Fruit fly (Drosophila melanogaster) whole organism, embryonic: ENCODE measurements around the gene CG42585.
A peak's percentile ranks its signal among the peaks of the same experiment; 100 is the strongest.

Source experiments
- Aef1 ChIP-seq: fragments of 200-800 bp; sonication (Bioruptor generic); IDR thresholded peaks from 3 replicates; pipeline ENCODE4 v1.3.6; 2022; ENCODE audit warnings: missing biosample characterization, missing genetic modification characterization
- B-H1 ChIP-seq: fragments of 200-800 bp; sonication (Bioruptor generic); IDR thresholded peaks from 3 replicates; pipeline ENCODE4 v1.3.6; 2022; ENCODE audit warnings: missing biosample characterization, missing genetic modification characterization
- Bdp1 ChIP-seq: fragments of 200-800 bp; sonication (Bioruptor generic); optimal IDR thresholded peaks from 3 replicates; lab custom pipeline; 2016; ENCODE audit warnings: missing biosample characterization, missing genetic modification characterization
- CG11085 ChIP-seq: fragments of 200-800 bp; sonication (Bioruptor generic); IDR thresholded peaks from 2 replicates; pipeline ENCODE4 v1.3.6; 2022; ENCODE audit warnings: missing biosample characterization, missing genetic modification characterization
- CG11695 ChIP-seq: fragments of 200-800 bp; sonication (Bioruptor generic); IDR thresholded peaks from 3 replicates; pipeline ENCODE4 v1.3.6; 2022; ENCODE audit warnings: missing biosample characterization, missing genetic modification characterization
- CG12942 ChIP-seq: fragments of 200-800 bp; sonication (Bioruptor generic); optimal IDR thresholded peaks from 3 replicates; lab custom pipeline; 2016; ENCODE audit warnings: missing biosample characterization, missing genetic modification characterization
- CG13123 ChIP-seq: fragments of 200-800 bp; sonication (Bioruptor generic); optimal IDR thresholded peaks from 2 replicates; lab custom pipeline; 2016; ENCODE audit warnings: missing biosample characterization, missing genetic modification characterization
- CG14050 ChIP-seq: fragments of 200-800 bp; sonication (Bioruptor generic); IDR thresholded peaks from 3 replicates; pipeline ENCODE4 v1.3.6; 2022; ENCODE audit warnings: missing biosample characterization, missing genetic modification characterization
- CG14710 ChIP-seq: fragments of 200-800 bp; sonication (Bioruptor generic); optimal IDR thresholded peaks from 3 replicates; lab custom pipeline; 2019; ENCODE audit warnings: missing biosample characterization, mild to moderate bottlenecking, missing genetic modification characterization, moderate library complexity
- CG17359 ChIP-seq: fragments of 200-800 bp; sonication (Bioruptor generic); optimal IDR thresholded peaks from 3 replicates; lab custom pipeline; 2018; ENCODE audit warnings: missing biosample characterization, mild to moderate bottlenecking, missing genetic modification characterization, moderate library complexity
- CG17385 ChIP-seq: fragments of 200-800 bp; sonication (Bioruptor generic); optimal IDR thresholded peaks from 3 replicates; lab custom pipeline; 2018; ENCODE audit warnings: missing biosample characterization, mild to moderate bottlenecking, missing genetic modification characterization
- CG18262 ChIP-seq: fragments of 200-800 bp; optimal IDR thresholded peaks from 3 replicates; lab custom pipeline; 2019; ENCODE audit warnings: missing biosample characterization, mild to moderate bottlenecking, missing genetic modification characterization, moderate library complexity
- CG18764 ChIP-seq: fragments of 200-800 bp; sonication (Bioruptor generic); optimal IDR thresholded peaks from 3 replicates; lab custom pipeline; 2016; ENCODE audit warnings: missing biosample characterization, missing genetic modification characterization
- CG2202 ChIP-seq: fragments of 200-800 bp; sonication (Bioruptor generic); optimal IDR thresholded peaks from 2 replicates; lab custom pipeline; 2018; ENCODE audit warnings: missing biosample characterization, mild to moderate bottlenecking, missing genetic modification characterization
- CG30020 ChIP-seq: fragments of 200-800 bp; optimal IDR thresholded peaks from 2 replicates; lab custom pipeline; 2019; ENCODE audit warnings: missing biosample characterization, mild to moderate bottlenecking, missing genetic modification characterization, moderate library complexity
- CG31388 ChIP-seq: fragments of 200-800 bp; sonication (Bioruptor generic); optimal IDR thresholded peaks from 2 replicates; lab custom pipeline; 2016; ENCODE audit warnings: missing biosample characterization, missing genetic modification characterization
- CG3281 ChIP-seq: fragments of 200-800 bp; sonication (Bioruptor generic); optimal IDR thresholded peaks from 3 replicates; lab custom pipeline; 2017; ENCODE audit warnings: missing biosample characterization, mild to moderate bottlenecking, missing genetic modification characterization
- CG34224 ChIP-seq: fragments of 200-800 bp; sonication (Bioruptor generic); IDR thresholded peaks from 3 replicates; pipeline ENCODE4 v1.3.6; 2022; ENCODE audit warnings: missing biosample characterization, missing genetic modification characterization; ENCODE audit not compliant: partially characterized antibody
- CG3995 ChIP-seq: fragments of 200-800 bp; sonication (Bioruptor generic); optimal IDR thresholded peaks from 3 replicates; lab custom pipeline; 2016; ENCODE audit warnings: missing biosample characterization, missing genetic modification characterization
- CG4424 ChIP-seq: fragments of 200-800 bp; sonication (Bioruptor generic); optimal IDR thresholded peaks from 3 replicates; lab custom pipeline; 2016; ENCODE audit warnings: missing biosample characterization, missing genetic modification characterization
- CG8281 ChIP-seq: fragments of 200-800 bp; sonication (Bioruptor generic); optimal IDR thresholded peaks from 2 replicates; lab custom pipeline; 2018; ENCODE audit warnings: missing biosample characterization, mild to moderate bottlenecking, missing genetic modification characterization, moderate library complexity
- CG9727 ChIP-seq: fragments of 200-800 bp; sonication (Bioruptor generic); optimal IDR thresholded peaks from 3 replicates; lab custom pipeline; 2017; ENCODE audit warnings: missing biosample characterization, mild to moderate bottlenecking, missing genetic modification characterization
- CTCF ChIP-seq: fragments of 200-800 bp; sonication (Bioruptor generic); optimal IDR thresholded peaks from 2 replicates; lab custom pipeline; 2017; ENCODE audit warnings: missing biosample characterization, mild to moderate bottlenecking, missing genetic modification characterization, moderate library complexity
- CoRest ChIP-seq: fragments of 200-800 bp; sonication (Bioruptor generic); optimal IDR thresholded peaks from 3 replicates; lab custom pipeline; 2018; ENCODE audit warnings: missing biosample characterization, mild to moderate bottlenecking, missing genetic modification characterization, moderate library complexity
- Doc2 ChIP-seq: fragments of 200-800 bp; sonication (Bioruptor generic); IDR thresholded peaks from 2 replicates; pipeline ENCODE4 v1.3.6; 2022; ENCODE audit warnings: missing biosample characterization, missing genetic modification characterization
- Drgx ChIP-seq: fragments of 200-800 bp; sonication (Bioruptor generic); IDR thresholded peaks from 2 replicates; pipeline ENCODE4 v1.3.6; 2022; ENCODE audit warnings: missing biosample characterization, missing genetic modification characterization
- E2f2 ChIP-seq: fragments of 200-800 bp; sonication (Bioruptor generic); IDR thresholded peaks from 2 replicates; pipeline ENCODE4 v1.3.6; 2022; ENCODE audit warnings: missing biosample characterization, missing genetic modification characterization
- Gug ChIP-seq: fragments of 200-800 bp; sonication (Bioruptor generic); IDR thresholded peaks from 4 replicates; pipeline ENCODE4 v1.3.6; 2022; ENCODE audit warnings: missing biosample characterization, missing genetic modification characterization
- Hand ChIP-seq: fragments of 200-800 bp; sonication (Bioruptor generic); optimal IDR thresholded peaks from 2 replicates; lab custom pipeline; 2017; ENCODE audit warnings: mild to moderate bottlenecking, missing biosample characterization, missing genetic modification reagents, missing genetic modification characterization
- Hey ChIP-seq: fragments of 200-800 bp; sonication (Bioruptor generic); optimal IDR thresholded peaks from 3 replicates; lab custom pipeline; 2018; ENCODE audit warnings: missing biosample characterization, mild to moderate bottlenecking, missing genetic modification characterization
- Kr ChIP-seq: fragments of 200-800 bp; sonication (Bioruptor generic); optimal IDR thresholded peaks from 2 replicates; lab custom pipeline; 2017; ENCODE audit warnings: missing biosample characterization, mild to moderate bottlenecking, missing genetic modification characterization
- Mrtf ChIP-seq: fragments of 200-800 bp; sonication (Bioruptor generic); IDR thresholded peaks from 3 replicates; pipeline ENCODE4 v1.3.6; 2022; ENCODE audit warnings: missing biosample characterization, missing genetic modification characterization
- PHDP ChIP-seq: fragments of 200-800 bp; sonication (Bioruptor generic); optimal IDR thresholded peaks from 3 replicates; lab custom pipeline; 2018; ENCODE audit warnings: missing biosample characterization, mild to moderate bottlenecking, missing genetic modification characterization, moderate library complexity
- Side ChIP-seq: fragments of 200-800 bp; sonication (Bioruptor generic); optimal IDR thresholded peaks from 2 replicates; lab custom pipeline; 2016; ENCODE audit warnings: missing biosample characterization, missing genetic modification characterization
- Sin3A ChIP-seq: fragments of >200 bp; optimal IDR thresholded peaks from 2 replicates; lab custom pipeline; 2018
- Sox100B ChIP-seq: fragments of 200-800 bp; sonication (Bioruptor generic); optimal IDR thresholded peaks from 3 replicates; lab custom pipeline; 2018; ENCODE audit warnings: missing biosample characterization, mild to moderate bottlenecking, missing genetic modification characterization
- Taf1 ChIP-seq: fragments of 200-800 bp; sonication (Bioruptor generic); IDR thresholded peaks from 2 replicates; pipeline ENCODE4 v1.3.6; 2022; ENCODE audit warnings: missing biosample characterization, missing genetic modification characterization
- ap ChIP-seq: fragments of 200-800 bp; sonication (Bioruptor generic); IDR thresholded peaks from 2 replicates; pipeline ENCODE4 v1.3.6; 2022; ENCODE audit warnings: missing biosample characterization, missing genetic modification characterization
- bab2 ChIP-seq: fragments of 200-800 bp; sonication (Bioruptor generic); optimal IDR thresholded peaks from 2 replicates; lab custom pipeline; 2016; ENCODE audit warnings: missing biosample characterization, missing genetic modification characterization
- cato ChIP-seq: fragments of 200-800 bp; sonication (Bioruptor generic); optimal IDR thresholded peaks from 2 replicates; lab custom pipeline; 2016; ENCODE audit warnings: missing biosample characterization, missing genetic modification characterization, borderline replicate concordance
- eve ChIP-seq, 2 experiments: fragments of >200 bp; optimal IDR thresholded peaks; 2 replicates each; lab custom pipeline; 2017; ENCODE audit warnings: missing biosample characterization in 2 of 2, missing genetic modification characterization in 2 of 2
- gem ChIP-seq: fragments of 200-800 bp; sonication (Bioruptor generic); optimal IDR thresholded peaks from 2 replicates; lab custom pipeline; 2019; ENCODE audit warnings: missing biosample characterization, mild to moderate bottlenecking, missing genetic modification characterization, moderate library complexity
- grn ChIP-seq: fragments of 200-800 bp; sonication (Bioruptor generic); optimal IDR thresholded peaks from 3 replicates; lab custom pipeline; 2017; ENCODE audit warnings: missing biosample characterization, missing genetic modification characterization
- ken ChIP-seq: fragments of 200-800 bp; sonication (Bioruptor generic); IDR thresholded peaks from 3 replicates; pipeline ENCODE4 v1.3.6; 2022; ENCODE audit warnings: missing biosample characterization, missing genetic modification characterization
- lmd ChIP-seq: fragments of 200-800 bp; sonication (Bioruptor generic); IDR thresholded peaks from 2 replicates; pipeline ENCODE4 v1.3.6; 2022; ENCODE audit warnings: missing biosample characterization, missing genetic modification characterization
- lov ChIP-seq, 2 experiments: fragments of 200-800 bp in 1 of 2; fragments of >200 bp in 1 of 2; sonication (Bioruptor generic) in 1 of 2; IDR thresholded peaks in 1 of 2; optimal IDR thresholded peaks in 1 of 2; 2 replicates in 1 of 2; 3 replicates in 1 of 2; pipeline versions ENCODE4 v1.3.6 to Lab custom; 2017 to 2022; ENCODE audit warnings: missing biosample characterization in 1 of 2, missing genetic modification characterization in 1 of 2
- maf-S ChIP-seq: fragments of 200-800 bp; sonication (Bioruptor generic); optimal IDR thresholded peaks from 2 replicates; lab custom pipeline; 2016; ENCODE audit warnings: missing biosample characterization, missing genetic modification characterization
- pho ChIP-seq: fragments of 200-800 bp; sonication (Bioruptor generic); optimal IDR thresholded peaks from 2 replicates; lab custom pipeline; 2016; ENCODE audit warnings: missing biosample characterization, missing genetic modification characterization
- ro ChIP-seq: fragments of 200-800 bp; sonication (Bioruptor generic); IDR thresholded peaks from 2 replicates; pipeline ENCODE4 v1.3.6; 2022; ENCODE audit warnings: missing biosample characterization, missing genetic modification characterization
- tin ChIP-seq: fragments of 200-800 bp; sonication (Bioruptor generic); optimal IDR thresholded peaks from 3 replicates; lab custom pipeline; 2016; ENCODE audit warnings: missing biosample characterization, missing genetic modification characterization
- trem ChIP-seq: fragments of 200-800 bp; optimal IDR thresholded peaks from 3 replicates; lab custom pipeline; 2019; ENCODE audit warnings: missing biosample characterization, mild to moderate bottlenecking, missing genetic modification characterization, moderate library complexity
- tup ChIP-seq: fragments of 200-800 bp; sonication (Bioruptor generic); optimal IDR thresholded peaks from 2 replicates; lab custom pipeline; 2016; ENCODE audit warnings: missing biosample characterization, mild to moderate bottlenecking, missing genetic modification characterization, moderate library complexity
- wek ChIP-seq: fragments of 200-800 bp; sonication (Bioruptor generic); optimal IDR thresholded peaks from 3 replicates; lab custom pipeline; 2018; ENCODE audit warnings: missing biosample characterization, mild to moderate bottlenecking, missing genetic modification characterization, moderate library complexity

The CG42585 gene

DNA sequence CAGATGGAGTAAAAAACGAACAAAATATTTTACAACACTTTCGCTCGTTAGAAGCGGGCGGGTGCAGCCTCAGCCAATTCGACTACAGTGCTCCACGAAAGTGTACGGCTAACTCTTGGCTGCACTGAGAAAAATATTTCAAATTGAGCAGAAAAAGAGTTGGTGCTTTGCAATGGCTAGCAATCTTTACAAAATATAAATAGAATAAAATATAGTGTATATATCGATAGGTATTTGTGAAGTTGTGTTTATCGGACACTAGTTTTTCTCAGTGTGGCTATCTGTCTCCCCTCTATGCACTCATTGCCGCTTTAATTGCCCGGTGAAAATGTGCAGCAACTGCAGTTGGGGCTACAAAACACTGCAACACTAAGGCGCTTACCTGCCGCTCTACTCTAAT is 38.2 kb upstream of the CG42585 start:
- TF ChIP-seq Hey (tag; lab: Kevin White, UChicago) (no peak), CG18764 (GFP tag; lab: Kevin White, UChicago) (no peak), CG11695 (GFP tag; lab: Robert Waterston, UW) (0 out of 3 replicates have a peak, but pooled peaks have one; percentile 29), Mrtf (GFP tag; lab: Robert Waterston, UW) (no peak), eve (GFP tag; optimal IDR thresholded peaks at IDR 0.05; lab: Kevin White, UChicago) (no peak), ap (GFP tag; lab: Robert Waterston, UW) (peak; percentile 54), CG4424 (no peak), tin (GFP tag; lab: Kevin White, UChicago) (peak; percentile 73), CG17385 (peak; percentile 37), E2f2 (GFP tag; lab: Robert Waterston, UW) (peak; percentile 39; the same call in 1 of the 2 replicates), Kr (no peak), CG34224 (GFP tag; lab: Robert Waterston, UW) (no peak), maf-S (GFP tag; lab: Kevin White, UChicago) (no peak), pho (GFP tag; lab: Kevin White, UChicago) (no peak), ro (GFP tag; lab: Robert Waterston, UW) (no peak; the same call in 1 of the 2 replicates), CoRest (peak; percentile 57), B-H1 (GFP tag; lab: Robert Waterston, UW) (no peak), Drgx (GFP tag; lab: Robert Waterston, UW) (no peak), CG3995 (no peak), CG30020 (tag; lab: Kevin White, UChicago) (no peak), CG11085 (GFP tag; lab: Robert Waterston, UW) (no peak), CG9727 (GFP tag; lab: Kevin White, UChicago) (peak; percentile 61), cato (GFP tag; lab: Kevin White, UChicago) (no peak), Side (no peak), CG13123 (GFP tag; lab: Kevin White, UChicago) (no peak), CG12942 (peak; percentile 18), Doc2 (no peak), ken (GFP tag; lab: Robert Waterston, UW) (peak; percentile 61; the same call in 2 of the 3 replicates), lov (optimal IDR thresholded peaks at IDR 0.05; lab: Kevin White, UChicago) (no peak), lov (GFP tag; IDR thresholded peaks at IDR 0.05; lab: Robert Waterston, UW) (no peak), lmd (GFP tag; lab: Robert Waterston, UW) (peak; percentile 61), tup (GFP tag; lab: Kevin White, UChicago) (no peak), CG14710 (tag; lab: Kevin White, UChicago) (no peak), wek (GFP tag; lab: Kevin White, UChicago) (peak; percentile 3), CG18262 (tag; lab: Kevin White, UChicago) (no peak), Bdp1 (no peak), CG17359 (tag; lab: Kevin White, UChicago) (no peak), trem (no peak), CG2202 (tag; lab: Kevin White, UChicago) (peak; percentile 36), CG8281 (no peak), Aef1 (peak; percentile 40; the same call in 1 of the 3 replicates), CTCF (GFP tag; lab: Kevin White, UChicago) (no peak), Gug (GFP tag; lab: Robert Waterston, UW) (no peak), Sox100B (GFP tag; lab: Kevin White, UChicago) (peak; percentile 19), bab2 (no peak), Hand (GFP tag; lab: Kevin White, UChicago) (no peak), gem (peak; percentile 82), Taf1 (GFP tag; lab: Robert Waterston, UW) (no peak), CG3281 (GFP tag; lab: Kevin White, UChicago) (no peak), CG31388 (no peak), PHDP (tag; lab: Kevin White, UChicago) (peak; percentile 54), Sin3A (lab: Kevin White, UChicago) (no peak), CG14050 (GFP tag; lab: Robert Waterston, UW) (peak; percentile 43; the same call in 1 of the 3 replicates), grn (GFP tag; lab: Kevin White, UChicago) (no peak)
